Worm (Caenorhabditis elegans): ENCODE results near the gene mltn-13.

Gene mltn-13

ce11 chrX:4457853-4458322 lies 9.7 kb upstream of the mltn-13 start, which contains the start of gene aps-2 (continued):
- no peak for TF ChIP-seq sptf-1 (tag; optimal IDR thresholded peaks at IDR 0.05)
- TF ChIP-seq lin-35 (GFP tag; optimal IDR thresholded peaks at IDR 0.05) = peak; percentile 32 to 61
- TF ChIP-seq mep-1 (tag; optimal IDR thresholded peaks at IDR 0.05) = peak; percentile 38
- TF ChIP-seq blmp-1 (tag; optimal IDR thresholded peaks at IDR 0.05) = peak; percentile 22
- TF ChIP-seq egl-13 (tag; optimal IDR thresholded peaks at IDR 0.05) = peak; percentile 13

- no peak for TF ChIP-seq nhr-76 (tag; optimal IDR thresholded peaks at IDR 0.05)
- peak; percentile 23 for TF ChIP-seq nhr-85 (tag)
- no peak for TF ChIP-seq unc-30 (tag; optimal IDR thresholded peaks at IDR 0.05)
- no peak for TF ChIP-seq hlh-4 (tag; optimal IDR thresholded peaks at IDR 0.05)
Observed at ce11 chrX:4453820-4454219, 5.6 kb upstream of the mltn-13 start, which contains the start of gene F02E8.4. F02E8.4 (plus strand) TSS chrX:4454120.

- TF ChIP-seq hlh-4 (tag; optimal IDR thresholded peaks at IDR 0.05) (no peak), rnt-1 (tag; optimal IDR thresholded peaks at IDR 0.05) (no peak), irx-1 (tag; optimal IDR thresholded peaks at IDR 0.05) (no peak), unc-86 (tag; optimal IDR thresholded peaks at IDR 0.05) (no peak), efl-3 (GFP tag; optimal IDR thresholded peaks at IDR 0.05) (no peak), dsc-1 (tag; optimal IDR thresholded peaks at IDR 0.05) (no peak), ceh-8 (GFP tag; optimal IDR thresholded peaks at IDR 0.05) (no peak)
Observed at ce11 chrX:4453101-4453500, 4.9 kb upstream of the mltn-13 start.

ce11 chrX:4451936-4452335 lies 3.8 kb upstream of the mltn-13 start:
- TF ChIP-seq lin-14 (GFP tag; optimal IDR thresholded peaks at IDR 0.05) = no peak
- no peak for TF ChIP-seq ceh-8 (GFP tag; optimal IDR thresholded peaks at IDR 0.05)
- no peak for TF ChIP-seq nhr-20 (tag; optimal IDR thresholded peaks at IDR 0.05)
- no peak for TF ChIP-seq ama-1 (optimal IDR thresholded peaks at IDR 0.05)
- no peak for TF ChIP-seq C16A3.4 (tag; optimal IDR thresholded peaks at IDR 0.05)
- no peak for TF ChIP-seq ztf-11 (tag; optimal IDR thresholded peaks at IDR 0.05)
- no peak for TF ChIP-seq nhr-237 (tag; optimal IDR thresholded peaks at IDR 0.05)
- no peak for TF ChIP-seq nhr-11 (tag; optimal IDR thresholded peaks at IDR 0.05)
- no peak for TF ChIP-seq dsc-1 (tag; optimal IDR thresholded peaks at IDR 0.05)
- TF ChIP-seq aha-1 (tag; optimal IDR thresholded peaks at IDR 0.05) = no peak
- TF ChIP-seq hlh-17 (GFP tag; optimal IDR thresholded peaks at IDR 0.05; ENCODE audit: borderline replicate concordance) = no peak
- no peak for TF ChIP-seq mef-2 (tag; optimal IDR thresholded peaks at IDR 0.05)
- no peak for TF ChIP-seq swsn-7 (tag; optimal IDR thresholded peaks at IDR 0.05)
- no peak for TF ChIP-seq F16B12.6 (tag; optimal IDR thresholded peaks at IDR 0.05)

- no peak for TF ChIP-seq nhr-237 (tag; optimal IDR thresholded peaks at IDR 0.05)
- no peak for TF ChIP-seq vab-15 (tag; optimal IDR thresholded peaks at IDR 0.05)
- TF ChIP-seq C34B4.2 (tag; optimal IDR thresholded peaks at IDR 0.05) = no peak
- TF ChIP-seq skn-1 (tag; optimal IDR thresholded peaks at IDR 0.05) = no peak
- peak; percentile 44 for TF ChIP-seq nhr-20 (tag; optimal IDR thresholded peaks at IDR 0.05)
- TF ChIP-seq C16A3.4 (tag; optimal IDR thresholded peaks at IDR 0.05) = peak; percentile 73
- TF ChIP-seq lsy-2 (tag; optimal IDR thresholded peaks at IDR 0.05) = no peak
- peak in 1 of 3 experiments; percentile 17 for TF ChIP-seq ceh-82 (tag; optimal IDR thresholded peaks at IDR 0.05)
- TF ChIP-seq elt-3 (tag; optimal IDR thresholded peaks at IDR 0.05) = no peak
- no peak for TF ChIP-seq aly-2 (tag; optimal IDR thresholded peaks at IDR 0.05)
- TF ChIP-seq swsn-7 (tag; optimal IDR thresholded peaks at IDR 0.05) = peak; percentile 30
- TF ChIP-seq pqm-1 (tag; optimal IDR thresholded peaks at IDR 0.05) = no peak
- TF ChIP-seq nhr-84 (tag; optimal IDR thresholded peaks at IDR 0.05) = no peak
- TF ChIP-seq snpc-4 (tag; optimal IDR thresholded peaks at IDR 0.05) = no peak
- TF ChIP-seq nhr-12 (tag; optimal IDR thresholded peaks at IDR 0.05) = no peak
- no peak for TF ChIP-seq blmp-1 (tag; optimal IDR thresholded peaks at IDR 0.05)
- TF ChIP-seq lin-15B (tag; optimal IDR thresholded peaks at IDR 0.05) = no peak
- no peak for TF ChIP-seq nhr-77 (tag; optimal IDR thresholded peaks at IDR 0.05)
- TF ChIP-seq hlh-4 (tag; optimal IDR thresholded peaks at IDR 0.05) = no peak
- TF ChIP-seq sptf-1 (tag; optimal IDR thresholded peaks at IDR 0.05) = no peak
- TF ChIP-seq egl-27 (tag; optimal IDR thresholded peaks at IDR 0.05) = no peak
- no peak for TF ChIP-seq nhr-76 (tag; optimal IDR thresholded peaks at IDR 0.05)
- no peak for TF ChIP-seq fkh-10 (GFP tag; optimal IDR thresholded peaks at IDR 0.05)
- TF ChIP-seq pag-3 (tag; optimal IDR thresholded peaks at IDR 0.05; ENCODE audit: borderline replicate concordance, insufficient read depth) = no peak
- peak; percentile 49 for TF ChIP-seq nhr-90 (tag; optimal IDR thresholded peaks at IDR 0.05; ENCODE audit: poor library complexity)
- peak; percentile 55 for TF ChIP-seq nhr-19 (GFP tag; conservative IDR thresholded peaks at IDR 0.05)
- no peak for TF ChIP-seq elt-2 (tag; optimal IDR thresholded peaks at IDR 0.05)
Observed at ce11 chrX:4444843-4445242, 3.3 kb downstream of the mltn-13 start.
